Fruit fly (Drosophila melanogaster) whole organism, embryonic: Measurements from ENCODE around the gene CAH16.
A peak's percentile ranks its signal among the peaks of the same experiment; 100 is the strongest.

Experiments
- Aef1 ChIP-seq: fragments of 200-800 bp; sonication (Bioruptor generic); IDR thresholded peaks from 3 replicates; pipeline ENCODE4 v1.3.6; 2022; ENCODE audit warnings: missing biosample characterization, missing genetic modification characterization
- Bgb ChIP-seq: fragments of 200-800 bp; sonication (Bioruptor generic); IDR thresholded peaks from 2 replicates; pipeline ENCODE4 v1.3.6; 2022; ENCODE audit warnings: missing biosample characterization, missing genetic modification characterization; ENCODE audit not compliant: partially characterized antibody
- CG10147 ChIP-seq: fragments of 200-800 bp; sonication (Bioruptor generic); optimal IDR thresholded peaks from 2 replicates; lab custom pipeline; 2019; ENCODE audit warnings: missing biosample characterization, mild to moderate bottlenecking, missing genetic modification characterization, moderate library complexity
- CG11247 ChIP-seq: fragments of 200-800 bp; sonication (Bioruptor generic); IDR thresholded peaks from 2 replicates; pipeline ENCODE4 v1.3.6; 2022; ENCODE audit warnings: missing biosample characterization, missing genetic modification characterization
- CG11560 ChIP-seq: fragments of 200-800 bp; sonication (Bioruptor generic); IDR thresholded peaks from 3 replicates; pipeline ENCODE4 v1.3.6; 2022; ENCODE audit warnings: missing biosample characterization, missing genetic modification characterization
- CG14860 ChIP-seq: fragments of 200-800 bp; sonication (Bioruptor generic); IDR thresholded peaks from 3 replicates; pipeline ENCODE4 v1.3.6; 2022; ENCODE audit warnings: missing biosample characterization, missing genetic modification characterization; ENCODE audit not compliant: partially characterized antibody
- CG15269 ChIP-seq: fragments of 200-800 bp; sonication (Bioruptor generic); optimal IDR thresholded peaks from 2 replicates; lab custom pipeline; 2018; ENCODE audit warnings: missing biosample characterization, mild to moderate bottlenecking, missing genetic modification characterization, moderate library complexity
- CG15479 ChIP-seq: fragments of 200-800 bp; sonication (Bioruptor generic); optimal IDR thresholded peaks from 3 replicates; lab custom pipeline; 2019; ENCODE audit warnings: missing biosample characterization, mild to moderate bottlenecking, missing genetic modification characterization, moderate library complexity
- CG1647 ChIP-seq: fragments of 200-800 bp; sonication (Bioruptor generic); optimal IDR thresholded peaks from 3 replicates; lab custom pipeline; 2016; ENCODE audit warnings: missing biosample characterization, missing genetic modification characterization
- CG16863 ChIP-seq: fragments of 200-800 bp; sonication (Bioruptor generic); optimal IDR thresholded peaks from 3 replicates; lab custom pipeline; 2016; ENCODE audit warnings: missing biosample characterization, missing genetic modification characterization
- CG17361 ChIP-seq: fragments of 200-800 bp; sonication (Bioruptor generic); IDR thresholded peaks from 3 replicates; pipeline ENCODE4 v1.3.6; 2022; ENCODE audit warnings: missing biosample characterization, missing genetic modification characterization
- CG2202 ChIP-seq: fragments of 200-800 bp; sonication (Bioruptor generic); optimal IDR thresholded peaks from 2 replicates; lab custom pipeline; 2018; ENCODE audit warnings: missing biosample characterization, mild to moderate bottlenecking, missing genetic modification characterization
- CG30020 ChIP-seq: fragments of 200-800 bp; optimal IDR thresholded peaks from 2 replicates; lab custom pipeline; 2019; ENCODE audit warnings: missing biosample characterization, mild to moderate bottlenecking, missing genetic modification characterization, moderate library complexity
- CG34224 ChIP-seq: fragments of 200-800 bp; sonication (Bioruptor generic); IDR thresholded peaks from 3 replicates; pipeline ENCODE4 v1.3.6; 2022; ENCODE audit warnings: missing biosample characterization, missing genetic modification characterization; ENCODE audit not compliant: partially characterized antibody
- CG34376 ChIP-seq: fragments of 200-800 bp; sonication (Bioruptor generic); optimal IDR thresholded peaks from 2 replicates; lab custom pipeline; 2018; ENCODE audit warnings: missing biosample characterization, mild to moderate bottlenecking, missing genetic modification characterization
- CG6689 ChIP-seq: fragments of 200-800 bp; sonication (Bioruptor generic); IDR thresholded peaks from 2 replicates; pipeline ENCODE4 v1.3.6; 2022; ENCODE audit warnings: missing biosample characterization, missing genetic modification characterization
- CG7928 ChIP-seq: fragments of 200-800 bp; sonication (Bioruptor generic); optimal IDR thresholded peaks from 2 replicates; lab custom pipeline; 2017; ENCODE audit warnings: missing biosample characterization, mild to moderate bottlenecking, missing genetic modification characterization
- CG9876 ChIP-seq: fragments of 200-800 bp; sonication (Bioruptor generic); optimal IDR thresholded peaks from 2 replicates; lab custom pipeline; 2016; ENCODE audit warnings: missing biosample characterization, missing genetic modification characterization
- D19B ChIP-seq: fragments of 200-800 bp; sonication (Bioruptor generic); optimal IDR thresholded peaks from 2 replicates; lab custom pipeline; 2017; ENCODE audit warnings: missing biosample characterization, mild to moderate bottlenecking, missing genetic modification characterization
- Dll ChIP-seq: fragments of 200-800 bp; sonication (Bioruptor generic); IDR thresholded peaks from 4 replicates; pipeline ENCODE4 v1.3.6; 2022; ENCODE audit warnings: missing biosample characterization, missing genetic modification characterization; ENCODE audit not compliant: partially characterized antibody
- E2f1 ChIP-seq: fragments of 200-800 bp; sonication (Bioruptor generic); IDR thresholded peaks from 2 replicates; pipeline ENCODE4 v1.3.6; 2022; ENCODE audit warnings: missing biosample characterization, missing genetic modification characterization
- Kr ChIP-seq: fragments of 200-800 bp; sonication (Bioruptor generic); optimal IDR thresholded peaks from 2 replicates; lab custom pipeline; 2017; ENCODE audit warnings: missing biosample characterization, mild to moderate bottlenecking, missing genetic modification characterization
- Max ChIP-seq: fragments of 200-800 bp; sonication (Bioruptor generic); optimal IDR thresholded peaks from 2 replicates; lab custom pipeline; 2016; ENCODE audit warnings: missing biosample characterization, mild to moderate bottlenecking, missing genetic modification characterization
- Med ChIP-seq: fragments of 200-800 bp; sonication (Bioruptor generic); peaks from one replicate; lab custom pipeline; 2016; ENCODE audit warnings: missing biosample characterization, missing genetic modification characterization, mild to moderate bottlenecking, inconsistent platforms, moderate library complexity
- Mes4 ChIP-seq: fragments of 200-800 bp; sonication (Bioruptor generic); optimal IDR thresholded peaks from 2 replicates; lab custom pipeline; 2016; ENCODE audit warnings: missing biosample characterization, missing genetic modification characterization
- NFAT ChIP-seq: fragments of 200-800 bp; sonication (Bioruptor generic); IDR thresholded peaks from 2 replicates; pipeline ENCODE4 v1.3.6; 2022; ENCODE audit warnings: missing biosample characterization, missing genetic modification characterization
- Oli ChIP-seq: fragments of 200-800 bp; sonication (Bioruptor generic); optimal IDR thresholded peaks from 2 replicates; lab custom pipeline; 2018; ENCODE audit warnings: missing biosample characterization, mild to moderate bottlenecking, missing genetic modification characterization, moderate library complexity
- Pdp1 ChIP-seq, 2 experiments: fragments of 200-800 bp; sonication (Bioruptor generic); optimal IDR thresholded peaks; 3 replicates each; lab custom pipeline; 2016; ENCODE audit warnings: missing biosample characterization in 2 of 2, missing genetic modification characterization in 2 of 2, mild to moderate bottlenecking in 1 of 2, moderate library complexity in 1 of 2
- TFAM ChIP-seq: fragments of 200-800 bp; sonication (Bioruptor generic); optimal IDR thresholded peaks from 2 replicates; lab custom pipeline; 2017; ENCODE audit warnings: missing biosample characterization, missing genetic modification characterization, inconsistent platforms
- Trl ChIP-seq, 3 experiments: fragments of >200 bp in 2 of 3; fragments of 200-800 bp in 1 of 3; sonication (Bioruptor generic) in 1 of 3; optimal IDR thresholded peaks; 2 replicates in 1 of 3; 3 replicates in 2 of 3; lab custom pipeline; 2016 to 2017; ENCODE audit warnings: missing biosample characterization in 1 of 3, missing genetic modification characterization in 1 of 3
- Xrp1 ChIP-seq: fragments of 200-800 bp; sonication (Bioruptor generic); IDR thresholded peaks from 2 replicates; pipeline ENCODE4 v1.3.6; 2022; ENCODE audit warnings: missing biosample characterization, missing genetic modification characterization
- crol ChIP-seq: fragments of 200-800 bp; sonication (Bioruptor generic); IDR thresholded peaks from 2 replicates; pipeline ENCODE4 v1.3.6; 2022; ENCODE audit warnings: missing biosample characterization, missing genetic modification characterization
- exex ChIP-seq: fragments of 200-800 bp; sonication (Bioruptor generic); optimal IDR thresholded peaks from 4 replicates; lab custom pipeline; 2018; ENCODE audit warnings: missing biosample characterization, mild to moderate bottlenecking, missing genetic modification characterization, moderate library complexity
- gfzf ChIP-seq: fragments of 200-800 bp; sonication (Bioruptor generic); optimal IDR thresholded peaks from 2 replicates; lab custom pipeline; 2016; ENCODE audit warnings: missing biosample characterization, mild to moderate bottlenecking, missing genetic modification characterization, moderate library complexity
- knrl ChIP-seq: fragments of 200-800 bp; sonication (Bioruptor generic); IDR thresholded peaks from 3 replicates; pipeline ENCODE4 v1.3.6; 2022; ENCODE audit warnings: missing biosample characterization, missing genetic modification characterization; ENCODE audit not compliant: partially characterized antibody
- luna ChIP-seq: fragments of 200-800 bp; sonication (Bioruptor generic); optimal IDR thresholded peaks from 2 replicates; lab custom pipeline; 2016; ENCODE audit warnings: missing biosample characterization, missing genetic modification characterization
- mirr ChIP-seq: fragments of 200-800 bp; sonication (Bioruptor generic); optimal IDR thresholded peaks from 3 replicates; lab custom pipeline; 2018; ENCODE audit warnings: missing biosample characterization, mild to moderate bottlenecking, missing genetic modification characterization
- oc ChIP-seq: fragments of 200-800 bp; sonication (Bioruptor generic); optimal IDR thresholded peaks from 2 replicates; lab custom pipeline; 2018; ENCODE audit warnings: missing biosample characterization, mild to moderate bottlenecking, missing genetic modification characterization, moderate library complexity
- pros ChIP-seq: fragments of 200-800 bp; sonication (Bioruptor generic); optimal IDR thresholded peaks from 3 replicates; lab custom pipeline; 2019; ENCODE audit warnings: missing biosample characterization, mild to moderate bottlenecking, missing genetic modification characterization, moderate library complexity
- sens ChIP-seq: fragments of 200-800 bp; sonication (Bioruptor generic); peaks from one replicate; lab custom pipeline; 2016; ENCODE audit warnings: missing biosample characterization, missing genetic modification characterization
- slou ChIP-seq: fragments of 200-800 bp; sonication (Bioruptor generic); optimal IDR thresholded peaks from 3 replicates; lab custom pipeline; 2016; ENCODE audit warnings: missing biosample characterization, missing genetic modification characterization
- stwl ChIP-seq: fragments of 200-800 bp; sonication (Bioruptor generic); optimal IDR thresholded peaks from 3 replicates; lab custom pipeline; 2018; ENCODE audit warnings: missing biosample characterization, mild to moderate bottlenecking, missing genetic modification characterization, moderate library complexity
- sug ChIP-seq: fragments of 200-800 bp; optimal IDR thresholded peaks from 2 replicates; lab custom pipeline; 2019; ENCODE audit warnings: missing biosample characterization, mild to moderate bottlenecking, missing genetic modification characterization, moderate library complexity
- tna ChIP-seq: fragments of 200-800 bp; sonication (Bioruptor generic); IDR thresholded peaks from 2 replicates; pipeline ENCODE4 v1.3.6; 2022; ENCODE audit warnings: missing biosample characterization, missing genetic modification characterization; ENCODE audit not compliant: partially characterized antibody
- twi ChIP-seq: fragments of 200-800 bp; optimal IDR thresholded peaks from 2 replicates; lab custom pipeline; 2019; ENCODE audit warnings: missing biosample characterization, mild to moderate bottlenecking, missing genetic modification characterization, moderate library complexity
- unpg ChIP-seq: fragments of 200-800 bp; sonication (Bioruptor generic); optimal IDR thresholded peaks from 3 replicates; lab custom pipeline; 2018; ENCODE audit warnings: missing biosample characterization, mild to moderate bottlenecking, missing genetic modification characterization, moderate library complexity

CAH16 gene

dm6 chr3R:31222890-31223569 lies 37.0 kb upstream of the CAH16 start (continued):
- TF ChIP-seq CG34224 (GFP tag; lab: Robert Waterston, UW): no peak
- no peak for TF ChIP-seq pros (GFP tag; lab: Kevin White, UChicago)
- no peak for TF ChIP-seq NFAT (GFP tag; lab: Robert Waterston, UW)
- TF ChIP-seq CG6689: no peak
- TF ChIP-seq CG30020 (tag; lab: Kevin White, UChicago): no peak
- TF ChIP-seq Kr (GFP tag; lab: Kevin White, UChicago): no peak
- no peak for TF ChIP-seq slou (GFP tag; lab: Kevin White, UChicago)
- TF ChIP-seq Max (GFP tag; lab: Kevin White, UChicago): no peak
- no peak for TF ChIP-seq stwl (tag; lab: Kevin White, UChicago)
- TF ChIP-seq CG15269 (tag; lab: Kevin White, UChicago): no peak
- TF ChIP-seq CG11560 (tag; lab: Robert Waterston, UW): no peak
- TF ChIP-seq knrl (GFP tag; lab: Robert Waterston, UW): no peak
- no peak for TF ChIP-seq oc (tag; lab: Kevin White, UChicago)
- TF ChIP-seq Med: peak; percentile 23
- TF ChIP-seq unpg (GFP tag; lab: Kevin White, UChicago): no peak
- TF ChIP-seq Mes4 (GFP tag; lab: Kevin White, UChicago): no peak
- no peak for TF ChIP-seq Aef1 (GFP tag; lab: Robert Waterston, UW)
- no peak for TF ChIP-seq CG10147 (GFP tag; lab: Kevin White, UChicago)
- no peak for TF ChIP-seq CG2202
- TF ChIP-seq CG9876 (GFP tag; lab: Kevin White, UChicago): no peak
- TF ChIP-seq, all 482 proteins: peak for 15

dm6 chr3R:31223971-31224860 lies 35.8 kb upstream of the CAH16 start:
- TF ChIP-seq gfzf (GFP tag; lab: Kevin White, UChicago): no peak
- no peak for TF ChIP-seq Xrp1
- TF ChIP-seq CG1647 (GFP tag; lab: Kevin White, UChicago): no peak
- TF ChIP-seq CG11247 (GFP tag; lab: Robert Waterston, UW): no peak
- TF ChIP-seq Oli (tag; lab: Kevin White, UChicago): no peak
- peak; percentile 48 for TF ChIP-seq sug
- peak; percentile 41 for TF ChIP-seq CG34376 (GFP tag; lab: Kevin White, UChicago)
- no peak for TF ChIP-seq tna (GFP tag; lab: Robert Waterston, UW)
- peak in 1 of 2 experiments; percentile 22 for TF ChIP-seq Pdp1 (GFP tag; optimal IDR thresholded peaks at IDR 0.05; lab: Kevin White, UChicago)
- no peak for TF ChIP-seq Trl (optimal IDR thresholded peaks at IDR 0.05; lab: Kevin White, UChicago)
- no peak for TF ChIP-seq Trl (GFP tag; optimal IDR thresholded peaks at IDR 0.05; lab: Kevin White, UChicago)
- peak; percentile 80 for TF ChIP-seq exex (tag; lab: Kevin White, UChicago)
- no peak for TF ChIP-seq NFAT (GFP tag; lab: Robert Waterston, UW)
- TF ChIP-seq CG7928 (GFP tag; lab: Kevin White, UChicago): no peak
- TF ChIP-seq CG14860: no peak
- TF ChIP-seq mirr (GFP tag; lab: Kevin White, UChicago): peak; percentile 19
- TF ChIP-seq CG16863 (GFP tag; lab: Kevin White, UChicago): no peak
- TF ChIP-seq sens (GFP tag; lab: Kevin White, UChicago): peak; percentile 42
- peak; percentile 62 for TF ChIP-seq Med
- TF ChIP-seq CG15479: peak; percentile 64
- no peak for TF ChIP-seq E2f1
- TF ChIP-seq twi (tag; lab: Kevin White, UChicago): peak; percentile 49
- no peak for TF ChIP-seq luna (GFP tag; lab: Kevin White, UChicago)
- no peak for TF ChIP-seq Bgb
- TF ChIP-seq D19B (GFP tag; lab: Kevin White, UChicago): peak; percentile 87
- 0 out of 4 replicates have a peak, but pooled peaks have one; percentile 1 for TF ChIP-seq Dll (GFP tag; lab: Robert Waterston, UW)
- no peak for TF ChIP-seq CG17361 (GFP tag; lab: Robert Waterston, UW)
- TF ChIP-seq TFAM: no peak
- TF ChIP-seq crol (GFP tag; lab: Robert Waterston, UW): peak; percentile 58
